Fruit fly (Drosophila melanogaster): Measurements from ENCODE around the gene CG13300.

CG13300 gene

dm6 chr3L:6285412-6285811 lies 66.8 kb downstream of the CG13300 start (continued):
- TF ChIP-seq Eip75B (GFP tag; optimal IDR thresholded peaks at IDR 0.05) (peak; percentile 49), acj6 (GFP tag; optimal IDR thresholded peaks at IDR 0.05) (peak; percentile 57), CG6163 (GFP tag; IDR thresholded peaks at IDR 0.05) (peak; percentile 74), svp (GFP tag) (peak; percentile 86), CG11902 (GFP tag; optimal IDR thresholded peaks at IDR 0.05) (peak; percentile 25), Blimp-1 (GFP tag; optimal IDR thresholded peaks at IDR 0.05) (no peak), Hr39 (GFP tag; optimal IDR thresholded peaks at IDR 0.05) (peak; percentile 38), fd59A (GFP tag; optimal IDR thresholded peaks at IDR 0.05) (peak; percentile 54), Smox (GFP tag; optimal IDR thresholded peaks at IDR 0.05) (peak; percentile 38), Gug (GFP tag; IDR thresholded peaks at IDR 0.05) (no peak), ss (GFP tag; optimal IDR thresholded peaks at IDR 0.05) (peak; percentile 69 to 71), CG11762 (GFP tag; optimal IDR thresholded peaks at IDR 0.05; ENCODE audit: insufficient read depth) (peak; percentile 19), pdm3 (GFP tag; optimal IDR thresholded peaks at IDR 0.05) (peak; percentile 70), CG6276 (GFP tag; optimal IDR thresholded peaks at IDR 0.05) (peak; percentile 12), dac (GFP tag; optimal IDR thresholded peaks at IDR 0.05) (no peak), CG32006 (GFP tag; optimal IDR thresholded peaks at IDR 0.05) (peak; percentile 58), CG15336 (GFP tag; IDR thresholded peaks at IDR 0.05) (peak; percentile 57), achi (GFP tag; optimal IDR thresholded peaks at IDR 0.05) (peak; percentile 52), CG6808 (GFP tag; optimal IDR thresholded peaks at IDR 0.05) (peak; percentile 59), Eip78C (GFP tag) (peak; percentile 83)
